Fruit fly (Drosophila melanogaster): ENCODE results near the gene Tgs1.

Tgs1 gene

dm6 chr3R:18244171-18245043 is 10.9 kb upstream of the Tgs1 start (continued):
- TF ChIP-seq Opbp (GFP tag; IDR thresholded peaks at IDR 0.05; ENCODE audit: partially characterized antibody) (no peak), CG32772 (GFP tag; IDR thresholded peaks at IDR 0.05) (no peak), E2f1 (GFP tag; IDR thresholded peaks at IDR 0.05) (peak; percentile 36; the same call in 1 of the 2 replicates), CG18599 (GFP tag; optimal IDR thresholded peaks at IDR 0.05) (peak; percentile 17), sens (GFP tag) (peak; percentile 72), Gsc (GFP tag; IDR thresholded peaks at IDR 0.05) (no peak), CG34422 (GFP tag; IDR thresholded peaks at IDR 0.05) (peak; percentile 44; the same call in 1 of the 3 replicates), chm (GFP tag; IDR thresholded peaks at IDR 0.05) (no peak; the same call in 1 of the 2 replicates), sisA (GFP tag; IDR thresholded peaks at IDR 0.05) (no peak), wek (GFP tag; optimal IDR thresholded peaks at IDR 0.05) (no peak), CG15011 (GFP tag; optimal IDR thresholded peaks at IDR 0.05) (no peak), CG43689 (GFP tag; IDR thresholded peaks at IDR 0.05) (no peak), CG1602 (GFP tag; optimal IDR thresholded peaks at IDR 0.05) (no peak), CG30403 (GFP tag; optimal IDR thresholded peaks at IDR 0.05) (no peak), Dbx (GFP tag; IDR thresholded peaks at IDR 0.05) (peak; percentile 25; the same call in 1 of the 3 replicates), twi (tag; optimal IDR thresholded peaks at IDR 0.05) (no peak), CG31388 (GFP tag; optimal IDR thresholded peaks at IDR 0.05) (no peak), CG34224 (GFP tag; IDR thresholded peaks at IDR 0.05; ENCODE audit: partially characterized antibody) (0 out of 3 replicates have a peak, but pooled peaks have one; percentile 19), Gug (GFP tag; IDR thresholded peaks at IDR 0.05) (no peak; the same call in 2 of the 4 replicates), CG11560 (tag; IDR thresholded peaks at IDR 0.05) (no peak), CG12769 (tag; optimal IDR thresholded peaks at IDR 0.05) (peak; percentile 55), CG16779 (GFP tag; IDR thresholded peaks at IDR 0.05) (no peak), CG12104 (GFP tag; optimal IDR thresholded peaks at IDR 0.05) (no peak), CG4424 (GFP tag; optimal IDR thresholded peaks at IDR 0.05) (no peak), Hr39 (optimal IDR thresholded peaks at IDR 0.05) (no peak), shn (GFP tag; optimal IDR thresholded peaks at IDR 0.05) (peak; percentile 15), luna (GFP tag; optimal IDR thresholded peaks at IDR 0.05) (no peak), CG2116 (GFP tag; optimal IDR thresholded peaks at IDR 0.05) (no peak), CG6791 (GFP tag; IDR thresholded peaks at IDR 0.05; ENCODE audit: partially characterized antibody) (no peak), Dfd (GFP tag; optimal IDR thresholded peaks at IDR 0.05) (no peak), HmgD (GFP tag; optimal IDR thresholded peaks at IDR 0.05) (peak; percentile 26), fd96Cb (tag; optimal IDR thresholded peaks at IDR 0.05) (no peak), Hr3 (GFP tag; optimal IDR thresholded peaks at IDR 0.05) (no peak), CG15696 (tag; optimal IDR thresholded peaks at IDR 0.05) (no peak), dysf (GFP tag; IDR thresholded peaks at IDR 0.05) (peak; percentile 41; the same call in 1 of the 3 replicates), Adf1 (GFP tag; IDR thresholded peaks at IDR 0.05) (peak; percentile 71), CG12942 (GFP tag; optimal IDR thresholded peaks at IDR 0.05) (no peak), bowl (GFP tag; IDR thresholded peaks at IDR 0.05) (no peak), Atf6 (GFP tag; IDR thresholded peaks at IDR 0.05) (no peak), dmrt99B (tag; optimal IDR thresholded peaks at IDR 0.05) (peak; percentile 14), CG6854 (GFP tag; optimal IDR thresholded peaks at IDR 0.05) (no peak), CG31441 (GFP tag; IDR thresholded peaks at IDR 0.05) (0 out of 2 replicates have a peak, but pooled peaks have one; percentile 11), so (GFP tag; IDR thresholded peaks at IDR 0.05) (0 out of 3 replicates have a peak, but pooled peaks have one; percentile 21), bsh (GFP tag; optimal IDR thresholded peaks at IDR 0.05) (no peak), TFAM (GFP tag; optimal IDR thresholded peaks at IDR 0.05) (no peak), yki (optimal IDR thresholded peaks at IDR 0.05) (peak; percentile 81), CG17612 (GFP tag; IDR thresholded peaks at IDR 0.05) (no peak), HLHmδ (GFP tag; optimal IDR thresholded peaks at IDR 0.05) (no peak), CG2889 (GFP tag; IDR thresholded peaks at IDR 0.05) (no peak), CG13296 (GFP tag; optimal IDR thresholded peaks at IDR 0.05) (no peak), pum (GFP tag; optimal IDR thresholded peaks at IDR 0.05) (no peak)
